Worm (Caenorhabditis elegans) whole organism, young adult: ENCODE results near the gene ipla-6.

ENCODE experiments used
- D2030.7 ChIP-seq: fragments of 200-800 bp; sonication (Bioruptor generic); IDR thresholded peaks from 2 replicates; pipeline ENCODE4 v1.3.6; 2022; ENCODE audit warnings: missing genetic modification reagents, missing genetic modification characterization, missing compliant biosample characterization
- F22D6.2 ChIP-seq: sonication (generic microtip); optimal IDR thresholded peaks from 2 replicates; lab custom pipeline; 2016; ENCODE audit warnings: mild to moderate bottlenecking, missing genetic modification characterization, missing compliant biosample characterization
- F37B4.10 ChIP-seq: fragments of 200-800 bp; sonication (Bioruptor generic); IDR thresholded peaks from 2 replicates; pipeline ENCODE4 v1.3.6; 2022; ENCODE audit warnings: missing genetic modification characterization, missing compliant biosample characterization
- F52B5.7 ChIP-seq: sonication (generic microtip); optimal IDR thresholded peaks from 2 replicates; lab custom pipeline; 2016; ENCODE audit warnings: mild to moderate bottlenecking, missing genetic modification characterization, missing compliant biosample characterization
- F55B11.4 ChIP-seq: sonication (generic microtip); optimal IDR thresholded peaks from 2 replicates; lab custom pipeline; 2016; ENCODE audit warnings: missing compliant biosample characterization, missing genetic modification characterization, borderline replicate concordance; ENCODE audit not compliant: insufficient read depth
- F57A8.1 ChIP-seq: fragments of 200-800 bp; sonication (Bioruptor generic); optimal IDR thresholded peaks from 2 replicates; lab custom pipeline; 2018; ENCODE audit warnings: mild to moderate bottlenecking, missing genetic modification characterization, moderate library complexity, missing compliant biosample characterization
- F57C9.4 ChIP-seq: sonication (generic microtip); optimal IDR thresholded peaks from 2 replicates; lab custom pipeline; 2017; ENCODE audit warnings: mild to moderate bottlenecking, missing genetic modification characterization, missing compliant biosample characterization
- K12H6.12 ChIP-seq: fragments of 200-800 bp; sonication (Bioruptor generic); optimal IDR thresholded peaks from 2 replicates; lab custom pipeline; 2018; ENCODE audit warnings: mild to moderate bottlenecking, missing genetic modification characterization, missing compliant biosample characterization
- Y53G8AR.9 ChIP-seq: fragments of 200-800 bp; sonication (Bioruptor generic); conservative IDR thresholded peaks from 2 replicates; pipeline ENCODE4 v1.3.6; 2022; ENCODE audit warnings: missing genetic modification reagents, missing genetic modification characterization, missing compliant biosample characterization
- Y67H2A.10 ChIP-seq: fragments of 200-800 bp; sonication (Bioruptor generic); conservative IDR thresholded peaks from 2 replicates; pipeline ENCODE4 v1.3.6; 2022; ENCODE audit warnings: missing genetic modification reagents, missing genetic modification characterization, missing compliant biosample characterization
- Y79H2A.3 ChIP-seq: fragments of 200-800 bp; sonication (Bioruptor generic); conservative IDR thresholded peaks from 2 replicates; pipeline ENCODE4 v1.3.6; 2022; ENCODE audit warnings: missing genetic modification reagents, missing genetic modification characterization, missing compliant biosample characterization
- aptf-3 ChIP-seq: fragments of 200-800 bp; sonication (Bioruptor generic); IDR thresholded peaks from 2 replicates; pipeline ENCODE4 v1.3.6; 2022; ENCODE audit warnings: missing genetic modification characterization, missing compliant biosample characterization
- athp-1 ChIP-seq: sonication (generic microtip); optimal IDR thresholded peaks from 2 replicates; lab custom pipeline; 2017; ENCODE audit warnings: mild to moderate bottlenecking, missing genetic modification characterization, missing compliant biosample characterization
- attf-5 ChIP-seq: fragments of 200-800 bp; sonication (Bioruptor generic); optimal IDR thresholded peaks from 2 replicates; lab custom pipeline; 2018; ENCODE audit warnings: mild to moderate bottlenecking, missing genetic modification characterization, missing compliant biosample characterization
- bed-1 ChIP-seq: fragments of 200-800 bp; sonication (Bioruptor generic); IDR thresholded peaks from 2 replicates; pipeline ENCODE4 v1.3.6; 2022; ENCODE audit warnings: missing genetic modification reagents, missing genetic modification characterization, missing compliant biosample characterization
- cebp-1 ChIP-seq, 2 experiments: fragments of 200-800 bp in 1 of 2; sonication (Bioruptor generic) in 1 of 2; sonication (generic microtip) in 1 of 2; IDR thresholded peaks in 1 of 2; optimal IDR thresholded peaks in 1 of 2; 2 replicates each; pipeline versions ENCODE4 v1.3.6 to Lab custom; 2017 to 2022; ENCODE audit warnings: missing compliant biosample characterization in 2 of 2, missing genetic modification characterization in 2 of 2, mild to moderate bottlenecking in 1 of 2, missing genetic modification reagents in 1 of 2, moderate library complexity in 1 of 2
- cebp-2 ChIP-seq: fragments of 200-800 bp; sonication (Bioruptor generic); IDR thresholded peaks from 2 replicates; pipeline ENCODE4 v1.3.6; 2022; ENCODE audit warnings: missing genetic modification characterization, missing compliant biosample characterization
- ceh-100 ChIP-seq: fragments of 200-800 bp; sonication (Bioruptor generic); IDR thresholded peaks from 2 replicates; pipeline ENCODE4 v1.3.6; 2022; ENCODE audit warnings: missing genetic modification reagents, missing genetic modification characterization, missing compliant biosample characterization
- ceh-27 ChIP-seq: fragments of 200-800 bp; sonication (Bioruptor generic); optimal IDR thresholded peaks from 2 replicates; lab custom pipeline; 2018; ENCODE audit warnings: mild to moderate bottlenecking, missing genetic modification characterization, moderate library complexity, missing compliant biosample characterization
- ceh-40 ChIP-seq: fragments of 200-800 bp; sonication (Bioruptor generic); IDR thresholded peaks from 2 replicates; pipeline ENCODE4 v1.3.6; 2022; ENCODE audit warnings: missing genetic modification characterization, missing compliant biosample characterization
- ceh-79 ChIP-seq: sonication (generic microtip); optimal IDR thresholded peaks from 2 replicates; lab custom pipeline; 2017; ENCODE audit warnings: mild to moderate bottlenecking, missing genetic modification characterization, missing compliant biosample characterization
- chd-7 ChIP-seq: sonication (generic microtip); optimal IDR thresholded peaks from 2 replicates; lab custom pipeline; 2016; ENCODE audit warnings: mild to moderate bottlenecking, missing genetic modification characterization, moderate library complexity, missing compliant biosample characterization
- dpff-1 ChIP-seq: sonication (generic microtip); optimal IDR thresholded peaks from 2 replicates; lab custom pipeline; 2017; ENCODE audit warnings: mild to moderate bottlenecking, missing genetic modification characterization, missing compliant biosample characterization
- dpl-1 ChIP-seq: fragments of 150-350 bp; optimal IDR thresholded peaks from 2 replicates; lab custom pipeline; 2014; ENCODE audit warnings: missing biosample characterization, missing genetic modification reagents, missing genetic modification characterization
- egl-18 ChIP-seq: fragments of 200-800 bp; sonication (Bioruptor generic); IDR thresholded peaks from 2 replicates; pipeline ENCODE4 v1.3.6; 2022; ENCODE audit warnings: missing genetic modification reagents, missing genetic modification characterization, missing compliant biosample characterization
- egrh-3 ChIP-seq: fragments of 200-800 bp; sonication (Bioruptor generic); IDR thresholded peaks from 2 replicates; pipeline ENCODE4 v1.3.6; 2022; ENCODE audit warnings: missing genetic modification reagents, missing genetic modification characterization, missing compliant biosample characterization
- hrde-1 ChIP-seq: sonication (generic microtip); optimal IDR thresholded peaks from 2 replicates; lab custom pipeline; 2016; ENCODE audit warnings: missing genetic modification characterization, mild to moderate bottlenecking, missing compliant biosample characterization, moderate library complexity, missing genotype, missing genetic modification reagents, borderline replicate concordance
- lag-1 ChIP-seq: fragments of 200-800 bp; sonication (Bioruptor generic); IDR thresholded peaks from 2 replicates; pipeline ENCODE4 v1.3.6; 2022; ENCODE audit warnings: missing genetic modification reagents, missing genetic modification characterization, missing compliant biosample characterization
- let-526 ChIP-seq: fragments of 200-800 bp; sonication (Bioruptor generic); IDR thresholded peaks from 2 replicates; pipeline ENCODE4 v1.3.6; 2022; ENCODE audit warnings: missing genetic modification reagents, missing genetic modification characterization, missing compliant biosample characterization
- lin-26 ChIP-seq: fragments of 200-800 bp; sonication (Bioruptor generic); IDR thresholded peaks from 2 replicates; pipeline ENCODE4 v1.3.6; 2022; ENCODE audit warnings: missing genetic modification reagents, missing genetic modification characterization, missing compliant biosample characterization
- madf-6 ChIP-seq: fragments of 200-800 bp; sonication (Bioruptor generic); IDR thresholded peaks from 2 replicates; pipeline ENCODE4 v1.3.6; 2022; ENCODE audit warnings: missing genetic modification reagents, missing genetic modification characterization, missing compliant biosample characterization
- mcd-1 ChIP-seq: fragments of 200-800 bp; sonication (Bioruptor generic); IDR thresholded peaks from 2 replicates; pipeline ENCODE4 v1.3.6; 2022; ENCODE audit warnings: missing genetic modification reagents, missing genetic modification characterization, missing compliant biosample characterization
- mel-28 ChIP-seq: sonication (generic microtip); optimal IDR thresholded peaks from 2 replicates; lab custom pipeline; 2016; ENCODE audit warnings: borderline replicate concordance, mild to moderate bottlenecking, missing genetic modification characterization, missing compliant biosample characterization
- nfyb-1 ChIP-seq: fragments of 200-800 bp; sonication (Bioruptor generic); IDR thresholded peaks from 2 replicates; pipeline ENCODE4 v1.3.6; 2022; ENCODE audit warnings: missing genetic modification reagents, missing genetic modification characterization, missing compliant biosample characterization
- pbrm-1 ChIP-seq: fragments of 200-800 bp; sonication (Bioruptor generic); IDR thresholded peaks from 2 replicates; pipeline ENCODE4 v1.3.6; 2022; ENCODE audit warnings: missing genetic modification reagents, missing genetic modification characterization, missing compliant biosample characterization
- pha-4 ChIP-seq: fragments of 150-350 bp; sonication (generic microtip); optimal IDR thresholded peaks from 2 replicates; lab custom pipeline; 2014; ENCODE audit warnings: missing biosample characterization, missing genetic modification reagents, missing genetic modification characterization
- rec-8 ChIP-seq, 2 experiments: sonication (generic microtip); optimal IDR thresholded peaks; 2 replicates each; lab custom pipeline; 2016; ENCODE audit warnings: mild to moderate bottlenecking in 2 of 2, missing genetic modification characterization in 2 of 2, missing genetic modification reagents in 2 of 2, missing genotype in 2 of 2, missing biosample characterization in 1 of 2, missing compliant biosample characterization in 1 of 2, moderate library complexity in 1 of 2
- sea-2 ChIP-seq: fragments of 200-800 bp; sonication (Bioruptor generic); IDR thresholded peaks from 2 replicates; pipeline ENCODE4 v1.3.6; 2022; ENCODE audit warnings: missing genetic modification characterization, missing compliant biosample characterization
- snpc-1.1 ChIP-seq: sonication (generic microtip); optimal IDR thresholded peaks from 2 replicates; lab custom pipeline; 2017; ENCODE audit warnings: missing genetic modification characterization, mild to moderate bottlenecking, missing compliant biosample characterization, antibody characterized with exemption, moderate library complexity, missing genotype, missing genetic modification reagents; ENCODE audit not compliant: insufficient read depth
- snpc-1.3 ChIP-seq: sonication (generic microtip); optimal IDR thresholded peaks from 2 replicates; lab custom pipeline; 2017; ENCODE audit warnings: missing genetic modification characterization, mild to moderate bottlenecking, missing compliant biosample characterization, antibody characterized with exemption, moderate library complexity, missing genotype, missing genetic modification reagents; ENCODE audit not compliant: insufficient read depth
- snpc-3.4 ChIP-seq: sonication (generic microtip); optimal IDR thresholded peaks from 2 replicates; lab custom pipeline; 2017; ENCODE audit warnings: missing genetic modification characterization, mild to moderate bottlenecking, missing compliant biosample characterization, antibody characterized with exemption, moderate library complexity, missing genotype, missing genetic modification reagents
- tbx-9 ChIP-seq: sonication (generic microtip); optimal IDR thresholded peaks from 2 replicates; lab custom pipeline; 2016; ENCODE audit warnings: borderline replicate concordance, missing genetic modification characterization, inconsistent platforms, missing compliant biosample characterization
- xnd-1 ChIP-seq: sonication (generic microtip); optimal IDR thresholded peaks from 2 replicates; lab custom pipeline; 2016; ENCODE audit warnings: missing genotype, missing genetic modification reagents, missing genetic modification characterization, missing compliant biosample characterization
- zim-3 ChIP-seq: sonication (generic microtip); optimal IDR thresholded peaks from 2 replicates; lab custom pipeline; 2017; ENCODE audit warnings: mild to moderate bottlenecking, missing genetic modification characterization, moderate library complexity, missing compliant biosample characterization
- ztf-22 ChIP-seq: fragments of 200-800 bp; sonication (Bioruptor generic); optimal IDR thresholded peaks from 2 replicates; lab custom pipeline; 2018; ENCODE audit warnings: mild to moderate bottlenecking, missing genetic modification characterization, moderate library complexity, missing compliant biosample characterization
- ztf-25 ChIP-seq: fragments of 200-800 bp; sonication (Bioruptor generic); IDR thresholded peaks from 2 replicates; pipeline ENCODE4 v1.3.6; 2022; ENCODE audit warnings: missing genetic modification reagents, missing genetic modification characterization, missing compliant biosample characterization
- ztf-3 ChIP-seq: fragments of 200-800 bp; sonication (Bioruptor generic); optimal IDR thresholded peaks from 2 replicates; lab custom pipeline; 2018; ENCODE audit warnings: mild to moderate bottlenecking, missing genetic modification characterization, missing compliant biosample characterization

ipla-6 gene

ce11 chrIV:6321667-6322066 lies 15.8 kb upstream of the ipla-6 start, which contains the start of gene Y73B6BL.29 (continued):
- peak; percentile 63; the same call in 1 of the 2 replicates for TF ChIP-seq D2030.7 (GFP tag; lab: Robert Waterston, UW)
- no peak for TF ChIP-seq ceh-79 (tag; lab: Kevin White, UChicago)
- peak; percentile 80 for TF ChIP-seq dpl-1 (GFP tag; lab: Kevin White, UChicago)
- no peak for TF ChIP-seq Y79H2A.3 (GFP tag; lab: Robert Waterston, UW)
- TF ChIP-seq tbx-9 = no peak
- TF ChIP-seq Y67H2A.10 (GFP tag; lab: Robert Waterston, UW) = no peak
- peak; percentile 5 for TF ChIP-seq snpc-3.4 (tag; lab: Kevin White, UChicago)
- no peak for TF ChIP-seq F57C9.4 (tag; lab: Kevin White, UChicago)
- TF ChIP-seq F52B5.7 (tag; lab: Kevin White, UChicago) = peak; percentile 61
- TF ChIP-seq pbrm-1 (GFP tag; lab: Robert Waterston, UW) = peak; percentile 53; the same call in 1 of the 2 replicates
- TF ChIP-seq egrh-3 (GFP tag; lab: Robert Waterston, UW) = no peak
- peak; percentile 63 for TF ChIP-seq nfyb-1 (GFP tag; lab: Robert Waterston, UW)
- TF ChIP-seq xnd-1 (tag; lab: Kevin White, UChicago) = no peak
- TF ChIP-seq bed-1 (GFP tag; lab: Robert Waterston, UW) = 0 out of 2 replicates have a peak, but pooled peaks have one; percentile 63
- TF ChIP-seq zim-3 (tag; lab: Kevin White, UChicago) = peak; percentile 46
- TF ChIP-seq snpc-1.1 (tag; lab: Kevin White, UChicago) = peak; percentile 74
- no peak for TF ChIP-seq hrde-1 (tag; lab: Kevin White, UChicago)
- no peak for TF ChIP-seq dpff-1 (tag; lab: Kevin White, UChicago)
- no peak for TF ChIP-seq ztf-22 (GFP tag; lab: Kevin White, UChicago)
- TF ChIP-seq mcd-1 = peak; percentile 81
- TF ChIP-seq F57A8.1 = no peak
- TF ChIP-seq snpc-1.3 = peak; percentile 66
- peak; percentile 39 for TF ChIP-seq athp-1
- peak; percentile 84 for TF ChIP-seq Y53G8AR.9 (GFP tag; lab: Robert Waterston, UW)
- TF ChIP-seq ztf-25 (GFP tag; lab: Robert Waterston, UW) = peak; percentile 78
- peak; percentile 69 to 87 for TF ChIP-seq rec-8 (tag; optimal IDR thresholded peaks at IDR 0.05; lab: Kevin White, UChicago)
- no peak for TF ChIP-seq aptf-3
- no peak for TF ChIP-seq egl-18 (GFP tag; lab: Robert Waterston, UW)
- no peak for TF ChIP-seq mel-28
- peak; percentile 40 for TF ChIP-seq F22D6.2 (tag; lab: Kevin White, UChicago)
- no peak for TF ChIP-seq let-526 (GFP tag; lab: Robert Waterston, UW)
- peak; percentile 39 for TF ChIP-seq attf-5 (GFP tag; lab: Kevin White, UChicago)
- TF ChIP-seq lin-26 (GFP tag; lab: Robert Waterston, UW) = no peak
- TF ChIP-seq cebp-1 (GFP tag; IDR thresholded peaks at IDR 0.05; lab: Robert Waterston, UW) = peak; percentile 46
- peak; percentile 84 for TF ChIP-seq cebp-1 (tag; optimal IDR thresholded peaks at IDR 0.05; lab: Kevin White, UChicago)
- TF ChIP-seq sea-2 (GFP tag; lab: Robert Waterston, UW) = 0 out of 2 replicates have a peak, but pooled peaks have one; percentile 58
- TF ChIP-seq ceh-100 = peak; percentile 73; the same call in 1 of the 2 replicates
- TF ChIP-seq lag-1 (GFP tag; lab: Robert Waterston, UW) = no peak
- TF ChIP-seq ceh-40 (GFP tag; lab: Robert Waterston, UW) = 0 out of 2 replicates have a peak, but pooled peaks have one; percentile 43
- no peak for TF ChIP-seq pha-4 (tag; lab: Kevin White, UChicago)
- TF ChIP-seq K12H6.12 (tag; lab: Kevin White, UChicago) = peak; percentile 90
- TF ChIP-seq chd-7 (tag; lab: Kevin White, UChicago) = peak; percentile 56
- peak; percentile 69 for TF ChIP-seq madf-6
- TF ChIP-seq F37B4.10 = no peak
- TF ChIP-seq ceh-27 (GFP tag; lab: Kevin White, UChicago) = peak; percentile 96
- TF ChIP-seq ztf-3 (GFP tag; lab: Kevin White, UChicago) = no peak
- TF ChIP-seq F55B11.4 (tag; lab: Kevin White, UChicago) = no peak
- TF ChIP-seq cebp-2 (GFP tag; lab: Robert Waterston, UW) = no peak
